Fruit fly (Drosophila melanogaster): Measurements from ENCODE around the gene CG42654.

The CG42654 gene

dm6 chr3L:19939024-19939423, 15.3 kb downstream of the CG42654 start, which contains the start of gene Ac76E (continued):
- TF ChIP-seq CG34224 (GFP tag; IDR thresholded peaks at IDR 0.05; ENCODE audit: partially characterized antibody), result 0 out of 3 replicates have a peak, but pooled peaks have one; percentile 13
- no peak for TF ChIP-seq ato (GFP tag; IDR thresholded peaks at IDR 0.05; ENCODE audit: partially characterized antibody)
- no peak for TF ChIP-seq CG9876 (GFP tag; optimal IDR thresholded peaks at IDR 0.05)
- TF ChIP-seq Dll (GFP tag; IDR thresholded peaks at IDR 0.05; ENCODE audit: partially characterized antibody), result no peak
- no peak for TF ChIP-seq ash1 (GFP tag; optimal IDR thresholded peaks at IDR 0.05)
- no peak for TF ChIP-seq CG10431 (GFP tag; optimal IDR thresholded peaks at IDR 0.05)
- no peak for TF ChIP-seq Poxn (GFP tag; IDR thresholded peaks at IDR 0.05)
- TF ChIP-seq CG18599 (GFP tag; optimal IDR thresholded peaks at IDR 0.05), result no peak
- TF ChIP-seq mirr (GFP tag; optimal IDR thresholded peaks at IDR 0.05), result peak; percentile 62
- TF ChIP-seq pum (GFP tag; optimal IDR thresholded peaks at IDR 0.05), result no peak
- peak; percentile 28 for TF ChIP-seq PHDP (tag; optimal IDR thresholded peaks at IDR 0.05)
- TF ChIP-seq CG13287 (GFP tag; IDR thresholded peaks at IDR 0.05; ENCODE audit: partially characterized antibody), result no peak; the same call in 1 of the 2 replicates
- no peak for TF ChIP-seq Chrac-16 (GFP tag; optimal IDR thresholded peaks at IDR 0.05)
- TF ChIP-seq fd102C (GFP tag; optimal IDR thresholded peaks at IDR 0.05), result no peak
- TF ChIP-seq CG11247 (GFP tag; IDR thresholded peaks at IDR 0.05), result no peak
- no peak for TF ChIP-seq CG10267 (tag; optimal IDR thresholded peaks at IDR 0.05)
- no peak for TF ChIP-seq eyg (GFP tag; optimal IDR thresholded peaks at IDR 0.05)
- peak; percentile 36 for TF ChIP-seq ERR (GFP tag; optimal IDR thresholded peaks at IDR 0.05)
- no peak for TF ChIP-seq CG6765 (GFP tag; optimal IDR thresholded peaks at IDR 0.05)
- no peak for TF ChIP-seq mld (GFP tag; IDR thresholded peaks at IDR 0.05; ENCODE audit: partially characterized antibody)
- TF ChIP-seq Dp (GFP tag; optimal IDR thresholded peaks at IDR 0.05), result no peak
- no peak for TF ChIP-seq zfh1 (GFP tag; IDR thresholded peaks at IDR 0.05)
- no peak for TF ChIP-seq CG17912 (GFP tag; optimal IDR thresholded peaks at IDR 0.05)
- no peak for TF ChIP-seq E2f2 (GFP tag; IDR thresholded peaks at IDR 0.05)
- peak; percentile 35; the same call in 1 of the 2 replicates for TF ChIP-seq seq (GFP tag; IDR thresholded peaks at IDR 0.05)
- no peak for TF ChIP-seq danr (GFP tag; IDR thresholded peaks at IDR 0.05)
- no peak for TF ChIP-seq salm (tag; optimal IDR thresholded peaks at IDR 0.05)
- TF ChIP-seq gsb-n (tag; optimal IDR thresholded peaks at IDR 0.05), result no peak
- no peak for TF ChIP-seq CG12744 (GFP tag; optimal IDR thresholded peaks at IDR 0.05)
- no peak for TF ChIP-seq Xrp1 (GFP tag; IDR thresholded peaks at IDR 0.05)
- TF ChIP-seq HmgZ (tag; optimal IDR thresholded peaks at IDR 0.05), result peak; percentile 56
- no peak for TF ChIP-seq HLH3B (GFP tag; IDR thresholded peaks at IDR 0.05)
- peak; percentile 33 for TF ChIP-seq chn (GFP tag; optimal IDR thresholded peaks at IDR 0.05)
- no peak for TF ChIP-seq Sry-β (GFP tag; optimal IDR thresholded peaks at IDR 0.05)
- 0 out of 3 replicates have a peak, but pooled peaks have one; percentile 26 for TF ChIP-seq CG11695 (GFP tag; IDR thresholded peaks at IDR 0.05)
- no peak for TF ChIP-seq CG9817 (tag; optimal IDR thresholded peaks at IDR 0.05)
- TF ChIP-seq chinmo (GFP tag; IDR thresholded peaks at IDR 0.05; ENCODE audit: partially characterized antibody), result peak; percentile 94
- TF ChIP-seq Myb (GFP tag; optimal IDR thresholded peaks at IDR 0.05), result no peak
- TF ChIP-seq CG6813 (GFP tag; optimal IDR thresholded peaks at IDR 0.05), result no peak
- no peak for TF ChIP-seq Spps (tag; optimal IDR thresholded peaks at IDR 0.05)
- TF ChIP-seq croc (GFP tag; conservative IDR thresholded peaks at IDR 0.05), result no peak
- TF ChIP-seq gem (tag; optimal IDR thresholded peaks at IDR 0.05), result no peak
- peak; percentile 13 for TF ChIP-seq NfI (GFP tag; optimal IDR thresholded peaks at IDR 0.05)
- no peak for TF ChIP-seq CG10274 (GFP tag; optimal IDR thresholded peaks at IDR 0.05)
- TF ChIP-seq Nf-YB (GFP tag; optimal IDR thresholded peaks at IDR 0.05), result no peak
- TF ChIP-seq rib (GFP tag; IDR thresholded peaks at IDR 0.05), result peak; percentile 68
- TF ChIP-seq CG17802 (tag; optimal IDR thresholded peaks at IDR 0.05), result no peak
- TF ChIP-seq CG8281 (tag; optimal IDR thresholded peaks at IDR 0.05), result no peak
- no peak for TF ChIP-seq wor (GFP tag; IDR thresholded peaks at IDR 0.05)
- TF ChIP-seq da (GFP tag; optimal IDR thresholded peaks at IDR 0.05), result no peak
- no peak for TF ChIP-seq HLH4C (GFP tag; IDR thresholded peaks at IDR 0.05; ENCODE audit: partially characterized antibody)

All from whole organism, embryonic.